Worm (Caenorhabditis elegans): ENCODE measurements around the gene C34F11.2.

DNA sequence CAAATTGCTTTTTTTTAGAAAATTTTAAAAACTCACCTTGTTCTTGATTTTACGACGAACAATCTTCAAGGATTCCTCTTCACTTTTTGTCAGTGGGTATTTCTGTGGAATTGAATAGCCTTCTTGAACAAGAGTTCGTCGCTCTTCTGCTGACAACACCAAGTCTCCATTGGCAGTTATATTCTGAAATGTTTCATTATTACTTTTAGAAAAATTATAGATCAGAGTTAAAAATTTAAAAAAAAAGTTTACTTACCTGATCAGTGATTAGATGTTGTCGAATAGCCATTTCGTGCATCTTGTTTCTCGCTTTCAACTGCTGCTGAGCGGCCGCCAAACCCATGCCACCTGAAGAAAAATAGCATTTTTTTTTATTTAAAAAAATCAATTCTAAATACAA is 31.8 kb upstream of the C34F11.2 start:
- TF ChIP-seq him-1 (tag; optimal IDR thresholded peaks at IDR 0.05) (no peak), dao-5 (tag; optimal IDR thresholded peaks at IDR 0.05) (no peak)

Measured in whole organism, L4/young adult.